Fruit fly (Drosophila melanogaster) whole organism, pupa: Measurements from ENCODE around the gene trbd.

Experiments
- CG10348 ChIP-seq: fragments of 200-800 bp; sonication (Bioruptor generic); IDR thresholded peaks from 2 replicates; pipeline ENCODE4 v1.3.6; 2022; ENCODE audit warnings: missing biosample characterization, missing genetic modification characterization
- CG12605 ChIP-seq: fragments of 200-800 bp; sonication (Bioruptor generic); IDR thresholded peaks from 2 replicates; pipeline ENCODE4 v1.3.6; 2022; ENCODE audit warnings: missing biosample characterization, missing genetic modification characterization
- CG13204 ChIP-seq: fragments of 200-800 bp; sonication (Bioruptor generic); optimal IDR thresholded peaks from 2 replicates; lab custom pipeline; 2018; ENCODE audit warnings: missing biosample characterization, mild to moderate bottlenecking, missing genetic modification characterization, moderate library complexity
- CG14655 ChIP-seq: fragments of 200-800 bp; sonication (Bioruptor generic); optimal IDR thresholded peaks from 3 replicates; lab custom pipeline; 2017; ENCODE audit warnings: mild to moderate bottlenecking, missing biosample characterization, missing genetic modification reagents, missing genetic modification characterization
- CG17806 ChIP-seq: fragments of 200-800 bp; sonication (Bioruptor generic); optimal IDR thresholded peaks from 2 replicates; lab custom pipeline; 2018; ENCODE audit warnings: missing biosample characterization, mild to moderate bottlenecking, missing genetic modification characterization, moderate library complexity
- CG34367 ChIP-seq: fragments of 200-800 bp; sonication (Bioruptor generic); optimal IDR thresholded peaks from 2 replicates; lab custom pipeline; 2018; ENCODE audit warnings: missing biosample characterization, mild to moderate bottlenecking, missing genetic modification characterization
- CG4496 ChIP-seq: fragments of 200-800 bp; sonication (Bioruptor generic); IDR thresholded peaks from 3 replicates; pipeline ENCODE4 v1.3.6; 2022; ENCODE audit warnings: missing biosample characterization, missing genetic modification characterization
- CG9948 ChIP-seq: fragments of 200-800 bp; sonication (Bioruptor generic); optimal IDR thresholded peaks from 2 replicates; lab custom pipeline; 2018; ENCODE audit warnings: missing biosample characterization, mild to moderate bottlenecking, missing genetic modification characterization, moderate library complexity
- EcR ChIP-seq: fragments of 200-800 bp; sonication (Bioruptor generic); optimal IDR thresholded peaks from 3 replicates; lab custom pipeline; 2019; ENCODE audit warnings: missing biosample characterization, missing genetic modification characterization, mild to moderate bottlenecking, moderate library complexity, missing genetic modification reagents
- Ets98B ChIP-seq: fragments of 200-800 bp; sonication (Bioruptor generic); IDR thresholded peaks from 2 replicates; pipeline ENCODE4 v1.3.6; 2022; ENCODE audit warnings: missing biosample characterization, missing genetic modification characterization
- Pif1A ChIP-seq: fragments of 200-800 bp; sonication (Bioruptor generic); optimal IDR thresholded peaks from 3 replicates; lab custom pipeline; 2016; ENCODE audit warnings: missing biosample characterization, missing genetic modification characterization
- Snoo ChIP-seq: fragments of 200-800 bp; sonication (Bioruptor generic); optimal IDR thresholded peaks from 3 replicates; lab custom pipeline; 2017; ENCODE audit warnings: missing biosample characterization, mild to moderate bottlenecking, missing genetic modification characterization, inconsistent platforms
- fd96Ca ChIP-seq: fragments of 200-800 bp; sonication (Bioruptor generic); IDR thresholded peaks from 3 replicates; pipeline ENCODE4 v1.3.6; 2022; ENCODE audit warnings: missing biosample characterization, missing genetic modification characterization
- rn ChIP-seq: fragments of 200-800 bp; sonication (Bioruptor generic); IDR thresholded peaks from 2 replicates; pipeline ENCODE4 v1.3.6; 2022; ENCODE audit warnings: missing biosample characterization, missing genetic modification characterization

DNA sequence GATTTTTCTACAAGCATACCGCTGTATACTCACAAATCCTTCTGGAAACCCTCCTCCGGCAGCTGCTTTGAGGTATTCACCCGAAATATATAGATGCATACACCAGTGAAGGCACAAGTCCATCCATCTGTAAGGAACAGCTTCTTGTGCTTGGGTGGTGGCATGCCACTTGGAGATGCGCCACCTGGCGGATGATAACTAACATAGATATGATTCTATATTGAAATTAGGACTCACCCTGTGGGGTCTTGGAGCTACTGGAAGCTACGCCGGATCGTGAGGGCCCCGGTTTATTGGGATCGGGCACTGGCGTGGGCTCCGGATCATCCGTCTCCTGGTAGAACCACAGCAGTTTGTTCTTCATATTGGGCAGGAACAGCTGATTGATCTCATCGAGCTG is 37.6 kb downstream of the trbd start:
- TF ChIP-seq rn (GFP tag; lab: Robert Waterston, UW) (no peak), EcR (GFP tag; lab: Kevin White, UChicago) (no peak), CG34367 (tag; lab: Kevin White, UChicago) (no peak), CG17806 (tag; lab: Kevin White, UChicago) (no peak), CG10348 (GFP tag; lab: Robert Waterston, UW) (no peak), CG14655 (no peak), CG4496 (GFP tag; lab: Robert Waterston, UW) (no peak), fd96Ca (GFP tag; lab: Robert Waterston, UW) (no peak), CG13204 (GFP tag; lab: Kevin White, UChicago) (no peak), Snoo (tag; lab: Kevin White, UChicago) (no peak), CG12605 (no peak), Pif1A (GFP tag; lab: Kevin White, UChicago) (no peak), CG9948 (tag; lab: Kevin White, UChicago) (no peak), Ets98B (GFP tag; lab: Robert Waterston, UW) (no peak)
